Worm (Caenorhabditis elegans): ENCODE results near the gene M02H5.8.

M02H5.8 gene

ce11 chrV:446574-446973, 3.2 kb upstream of the M02H5.8 start, which contains the start of gene srh-34:
TSS of gene srh-34 (minus strand) at chrV:446674.
- TF ChIP-seq elt-3 (tag; optimal IDR thresholded peaks at IDR 0.05), result no peak
- TF ChIP-seq mdl-1 (tag; optimal IDR thresholded peaks at IDR 0.05), result no peak
- no peak for TF ChIP-seq nhr-85 (tag)
- no peak for TF ChIP-seq mep-1 (tag; optimal IDR thresholded peaks at IDR 0.05)
- TF ChIP-seq isw-1 (GFP tag; IDR thresholded peaks at IDR 0.05), result no peak
- no peak for TF ChIP-seq grh-1 (GFP tag; IDR thresholded peaks at IDR 0.05)
- TF ChIP-seq irx-1 (tag; optimal IDR thresholded peaks at IDR 0.05), result no peak

ce11 chrV:446988-447387, 2.8 kb upstream of the M02H5.8 start:
- TF ChIP-seq ceh-82 (tag; optimal IDR thresholded peaks at IDR 0.05) (no peak), nhr-85 (tag) (peak; percentile 8)

DNA sequence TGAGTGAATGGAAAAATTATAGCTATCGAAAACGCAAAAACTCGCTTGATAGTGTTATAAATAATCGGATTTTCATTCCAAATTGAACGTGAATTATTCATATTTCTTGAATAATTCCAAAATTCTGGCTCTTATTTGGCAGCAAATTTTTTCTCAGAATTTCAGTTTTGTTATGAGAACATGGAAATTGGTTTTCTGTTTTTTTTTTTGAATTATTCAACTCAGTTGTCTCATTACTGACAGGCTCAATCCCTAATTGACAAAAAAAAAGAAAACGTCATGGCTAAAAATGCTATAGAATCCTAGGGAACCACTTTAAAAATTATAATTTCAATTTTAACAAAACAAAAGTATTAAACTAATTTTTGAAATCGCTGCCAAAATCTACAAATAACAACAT, 651 bp upstream of the M02H5.8 start, which contains the start of gene srh-35:
srh-35 (minus strand) TSS at position 101 of the 400 bp plus-strand sequence.
- TF ChIP-seq C04F5.9 (tag; optimal IDR thresholded peaks at IDR 0.05), result no peak
- TF ChIP-seq rnt-1 (tag; optimal IDR thresholded peaks at IDR 0.05), result no peak
- TF ChIP-seq nhr-85 (tag), result peak; percentile 10
- TF ChIP-seq egl-27 (tag; optimal IDR thresholded peaks at IDR 0.05), result no peak
- TF ChIP-seq hlh-4 (tag; optimal IDR thresholded peaks at IDR 0.05), result no peak
- TF ChIP-seq sup-37 (GFP tag; optimal IDR thresholded peaks at IDR 0.05), result no peak

DNA sequence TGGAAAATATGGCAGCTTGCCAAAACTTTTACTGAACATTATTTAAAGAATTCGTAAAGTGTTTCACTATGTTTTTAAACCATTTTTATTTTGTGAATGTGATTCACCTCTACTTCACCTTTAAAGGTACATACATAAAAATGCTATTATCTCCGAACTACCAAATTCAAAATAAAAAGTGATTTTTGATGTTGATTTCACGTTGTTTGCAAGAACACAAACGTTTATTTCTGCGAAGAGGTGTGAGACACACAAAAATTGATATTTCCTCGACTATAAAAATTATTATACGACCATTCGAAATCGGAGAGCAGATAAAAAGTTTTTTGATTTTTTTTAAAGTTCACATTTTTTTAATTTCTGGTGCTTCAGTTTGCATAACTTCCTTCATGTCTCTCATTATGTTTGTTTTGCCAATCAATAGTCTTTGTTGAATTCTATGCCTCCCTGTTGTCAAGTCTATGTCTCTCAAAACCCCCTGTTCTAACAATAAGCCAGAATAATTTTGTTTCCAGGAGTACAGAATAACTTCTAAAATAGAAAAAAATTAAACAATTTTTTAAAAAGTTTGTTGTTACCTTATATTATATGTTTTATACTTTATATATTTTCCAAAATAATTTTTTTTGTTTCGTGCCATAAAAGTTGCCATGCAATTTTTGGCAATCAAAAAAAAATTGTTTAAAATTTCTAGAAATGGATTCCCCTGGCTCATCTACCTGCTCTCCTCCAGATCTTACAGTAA, 1.1 kb downstream of the M02H5.8 start, which contains the start of gene nhr-123:
nhr-123 (plus strand) TSS at position 695 of the 745 bp plus-strand sequence.
- TF ChIP-seq unc-130 (tag; optimal IDR thresholded peaks at IDR 0.05), result no peak
- no peak for TF ChIP-seq efl-1 (optimal IDR thresholded peaks at IDR 0.05)
- TF ChIP-seq efl-1 (GFP tag; optimal IDR thresholded peaks at IDR 0.05 in 1 of 2), result peak in 1 of 2 experiments; percentile 90

- TF ChIP-seq aha-1 (tag; optimal IDR thresholded peaks at IDR 0.05), result no peak
- TF ChIP-seq lin-35 (GFP tag; optimal IDR thresholded peaks at IDR 0.05), result no peak
- no peak for TF ChIP-seq jun-1 (tag; optimal IDR thresholded peaks at IDR 0.05)
- TF ChIP-seq nhr-12 (tag; optimal IDR thresholded peaks at IDR 0.05), result no peak
- TF ChIP-seq nhr-20 (tag; optimal IDR thresholded peaks at IDR 0.05), result no peak
- no peak for TF ChIP-seq unc-98 (GFP tag; IDR thresholded peaks at IDR 0.05)
- no peak for TF ChIP-seq unc-30 (tag; optimal IDR thresholded peaks at IDR 0.05)
- TF ChIP-seq nhr-71 (tag; optimal IDR thresholded peaks at IDR 0.05), result no peak
- no peak for TF ChIP-seq elt-2 (tag; optimal IDR thresholded peaks at IDR 0.05)
- TF ChIP-seq aly-2 (tag; optimal IDR thresholded peaks at IDR 0.05), result no peak
These were observed 3.8 kb downstream of the M02H5.8 start, which contains the start of gene nhr-98 for ce11 chrV:453569-453968. TSS of gene nhr-98 (plus strand) at chrV:453869.

DNA sequence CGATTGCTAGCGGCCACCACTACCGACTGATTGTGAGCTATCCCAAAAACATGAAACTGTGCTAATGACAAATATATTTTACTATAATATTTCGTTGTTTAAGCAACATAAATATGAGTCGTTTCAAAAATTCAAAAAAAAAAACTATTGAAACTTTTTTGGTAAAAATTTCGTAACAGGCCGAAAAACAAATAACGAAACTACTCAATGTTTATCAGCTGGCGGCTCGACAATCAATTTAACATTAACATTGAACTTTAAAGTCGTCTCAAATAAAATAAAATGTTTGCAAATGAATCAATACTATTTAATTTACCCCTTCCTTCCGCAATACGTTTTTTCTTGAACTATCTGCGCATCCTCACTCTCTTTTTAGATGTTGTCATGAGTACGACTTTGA, 8.1 kb downstream of the M02H5.8 start:
- TF ChIP-seq lin-39 (tag; optimal IDR thresholded peaks at IDR 0.05) (no peak), mdl-1 (tag; optimal IDR thresholded peaks at IDR 0.05) (no peak), grh-1 (GFP tag; IDR thresholded peaks at IDR 0.05) (no peak)

- TF ChIP-seq Y116A8C.19 (tag; optimal IDR thresholded peaks at IDR 0.05; ENCODE audit: borderline replicate concordance) (no peak), snpc-4 (tag; optimal IDR thresholded peaks at IDR 0.05) (no peak), elt-2 (tag; optimal IDR thresholded peaks at IDR 0.05) (peak; percentile 83), C16A3.4 (tag; optimal IDR thresholded peaks at IDR 0.05) (no peak), nhr-20 (tag; optimal IDR thresholded peaks at IDR 0.05) (peak; percentile 48), hlh-4 (tag; optimal IDR thresholded peaks at IDR 0.05) (no peak), mep-1 (tag; optimal IDR thresholded peaks at IDR 0.05) (no peak), lin-35 (GFP tag; optimal IDR thresholded peaks at IDR 0.05) (peak in 1 of 2 experiments; percentile 39), egl-27 (tag; optimal IDR thresholded peaks at IDR 0.05) (no peak), nhr-71 (tag; optimal IDR thresholded peaks at IDR 0.05) (peak; percentile 43), zip-4 (GFP tag; optimal IDR thresholded peaks at IDR 0.05) (no peak), unc-62 (GFP tag; optimal IDR thresholded peaks at IDR 0.05) (no peak), nhr-90 (tag; optimal IDR thresholded peaks at IDR 0.05; ENCODE audit: poor library complexity) (peak; percentile 4), lin-13 (GFP tag; optimal IDR thresholded peaks at IDR 0.05) (no peak)
These were observed 9.7 kb downstream of the M02H5.8 start, which contains the start of gene nhr-203 for ce11 chrV:459464-459863. TSS of gene nhr-203 (plus strand) at chrV:459795.

All from whole organism, L1 larva.